Worm (Caenorhabditis elegans): ENCODE results near the gene hpr-17.

ce11 chrII:13195163-13195562 lies 38.3 kb upstream of the hpr-17 start, which contains the start of gene lec-1:
- TF ChIP-seq snpc-4 (tag; optimal IDR thresholded peaks at IDR 0.05): peak; percentile 6
- TF ChIP-seq nhr-76 (tag; optimal IDR thresholded peaks at IDR 0.05): no peak
- TF ChIP-seq unc-39 (tag; optimal IDR thresholded peaks at IDR 0.05): no peak
- TF ChIP-seq jun-1 (tag; optimal IDR thresholded peaks at IDR 0.05): no peak
- no peak for TF ChIP-seq mdl-1 (tag; optimal IDR thresholded peaks at IDR 0.05)
- no peak for TF ChIP-seq aly-2 (tag; optimal IDR thresholded peaks at IDR 0.05)
- no peak for TF ChIP-seq lin-39 (tag; optimal IDR thresholded peaks at IDR 0.05)
- no peak for TF ChIP-seq nhr-11 (tag; optimal IDR thresholded peaks at IDR 0.05)
- TF ChIP-seq ama-1 (optimal IDR thresholded peaks at IDR 0.05): peak; percentile 41
- TF ChIP-seq ztf-11 (tag; optimal IDR thresholded peaks at IDR 0.05): no peak
- no peak for TF ChIP-seq nhr-12 (tag; optimal IDR thresholded peaks at IDR 0.05)
- no peak for TF ChIP-seq tbx-2 (tag; optimal IDR thresholded peaks at IDR 0.05)
